Worm (Caenorhabditis elegans): ENCODE results near the gene cut-3.

- TF ChIP-seq php-3 (GFP tag; IDR thresholded peaks at IDR 0.05) (no peak), aha-1 (tag) (no peak), unc-39 (tag; optimal IDR thresholded peaks at IDR 0.05) (no peak), ZK337.2 (GFP tag; IDR thresholded peaks at IDR 0.05) (no peak), hif-1 (tag; optimal IDR thresholded peaks at IDR 0.05) (no peak), aly-2 (tag; optimal IDR thresholded peaks at IDR 0.05) (no peak), nhr-28 (tag; optimal IDR thresholded peaks at IDR 0.05) (no peak), snpc-1.2 (GFP tag; IDR thresholded peaks at IDR 0.05) (no peak), hlh-30 (tag; optimal IDR thresholded peaks at IDR 0.05; ENCODE audit: insufficient read depth) (no peak), daf-19 (GFP tag; conservative IDR thresholded peaks at IDR 0.05) (no peak), unc-62 (GFP tag; optimal IDR thresholded peaks at IDR 0.05 in 1 of 2) (no peak), unc-62 (tag; optimal IDR thresholded peaks at IDR 0.05) (no peak), fos-1 (tag; optimal IDR thresholded peaks at IDR 0.05) (no peak)
Observed at ce11 chrII:8471139-8471538, 24.5 kb upstream of the cut-3 start, which contains the start of gene M05D6.8.

Measured in whole organism, L4 larva.